Worm (Caenorhabditis elegans) whole organism, early embryonic: ENCODE measurements around the gene sas-5.

ENCODE experiments used
- B0310.2 ChIP-seq: sonication (generic microtip); optimal IDR thresholded peaks from 2 replicates; lab custom pipeline; 2016; ENCODE audit warnings: mild to moderate bottlenecking, missing genetic modification characterization, missing compliant biosample characterization
- ama-1 ChIP-seq: fragments of 150-350 bp; optimal IDR thresholded peaks from 2 replicates; lab custom pipeline; 2014
- ceh-13 ChIP-seq: fragments of 200-800 bp; sonication (Bioruptor generic); optimal IDR thresholded peaks from 2 replicates; lab custom pipeline; 2018; ENCODE audit warnings: mild to moderate bottlenecking, missing genetic modification characterization, missing compliant biosample characterization
- ceh-36 ChIP-seq: sonication (generic microtip); optimal IDR thresholded peaks from 2 replicates; lab custom pipeline; 2016; ENCODE audit warnings: missing genetic modification characterization, inconsistent platforms, missing compliant biosample characterization
- ets-7 ChIP-seq: sonication (generic microtip); optimal IDR thresholded peaks from 2 replicates; lab custom pipeline; 2016; ENCODE audit warnings: missing genotype, missing genetic modification characterization, missing compliant biosample characterization
- flt-1 ChIP-seq: fragments of 200-800 bp; sonication (Bioruptor generic); IDR thresholded peaks from 2 replicates; pipeline ENCODE4 v1.3.6; 2022; ENCODE audit warnings: missing genetic modification characterization, missing compliant biosample characterization
- hmg-4 ChIP-seq: fragments of 200-800 bp; sonication (Bioruptor generic); optimal IDR thresholded peaks from 2 replicates; lab custom pipeline; 2018; ENCODE audit warnings: mild to moderate bottlenecking, missing genetic modification characterization, missing compliant biosample characterization
- hnd-1 ChIP-seq: sonication (generic microtip); optimal IDR thresholded peaks from 2 replicates; lab custom pipeline; 2016; ENCODE audit warnings: missing genetic modification characterization, missing compliant biosample characterization
- pes-1 ChIP-seq: fragments of 200-800 bp; sonication (Bioruptor generic); IDR thresholded peaks from 2 replicates; pipeline ENCODE4 v1.3.6; 2022; ENCODE audit warnings: missing genetic modification reagents, missing genetic modification characterization, missing compliant biosample characterization
- tbx-11 ChIP-seq: fragments of 200-800 bp; sonication (Bioruptor generic); IDR thresholded peaks from 2 replicates; pipeline ENCODE4 v1.3.6; 2022; ENCODE audit warnings: missing genetic modification characterization, missing compliant biosample characterization
- tra-4 ChIP-seq: sonication (generic microtip); optimal IDR thresholded peaks from 2 replicates; lab custom pipeline; 2017; ENCODE audit warnings: missing genetic modification characterization, missing compliant biosample characterization

DNA sequence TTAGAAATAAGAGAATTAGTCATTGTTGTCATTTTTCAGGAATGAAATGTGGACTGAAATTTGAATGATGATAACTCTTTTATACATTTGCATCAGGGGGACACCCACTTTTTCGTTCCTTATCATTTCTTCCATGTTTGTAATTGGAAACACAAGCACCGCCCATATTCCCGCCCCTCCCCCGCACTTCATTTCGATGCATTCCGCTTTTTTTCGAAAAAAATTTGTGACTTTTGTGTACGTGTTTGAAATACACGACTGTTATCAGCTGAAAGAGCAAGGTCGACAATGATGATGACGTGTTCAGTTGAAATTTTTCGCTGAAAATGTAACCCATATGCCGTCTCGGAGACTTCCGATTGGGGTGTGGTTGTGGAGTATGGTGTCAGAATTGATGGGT lies 40.2 kb downstream of the sas-5 start, which contains the start of gene zip-10:
- no peak for TF ChIP-seq tra-4 (tag; lab: Kevin White, UChicago)
- TF ChIP-seq ama-1 (lab: Kevin White, UChicago): no peak
- TF ChIP-seq tbx-11 (GFP tag; lab: Robert Waterston, UW): no peak
- TF ChIP-seq flt-1 (GFP tag; lab: Robert Waterston, UW): no peak
- no peak for TF ChIP-seq pes-1
- TF ChIP-seq ets-7 (tag; lab: Kevin White, UChicago): no peak
- TF ChIP-seq ceh-13 (GFP tag; lab: Kevin White, UChicago): no peak
- TF ChIP-seq B0310.2 (tag; lab: Kevin White, UChicago): no peak
- no peak for TF ChIP-seq hmg-4 (GFP tag; lab: Kevin White, UChicago)
- TF ChIP-seq hnd-1 (tag; lab: Kevin White, UChicago): no peak
- TF ChIP-seq ceh-36 (tag; lab: Kevin White, UChicago): no peak
